Worm (Caenorhabditis elegans): ENCODE data around the gene D1086.5.

DNA sequence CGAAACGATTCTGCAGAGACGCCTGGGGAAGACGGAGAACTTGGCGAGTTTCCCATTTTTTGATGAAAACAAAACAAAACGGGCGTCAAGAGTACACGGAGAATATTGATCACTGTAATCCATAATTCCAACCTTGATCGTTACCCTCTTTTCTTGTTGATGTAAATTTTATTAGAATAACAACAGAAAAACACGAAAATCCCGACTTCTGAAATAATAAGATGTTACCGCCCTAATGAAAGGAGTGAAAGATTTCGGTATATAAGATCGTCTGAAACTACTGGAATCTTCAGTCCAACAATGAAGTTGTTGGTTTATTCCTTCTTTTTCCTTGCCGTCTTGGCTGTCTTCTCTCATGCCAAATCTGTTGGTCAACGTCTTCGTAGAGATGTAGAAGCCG, 13.8 kb upstream of the D1086.5 start, which contains the start of gene D1086.9:
- TF ChIP-seq ztf-23 (GFP tag; IDR thresholded peaks at IDR 0.05) (no peak), flt-1 (GFP tag; IDR thresholded peaks at IDR 0.05) (no peak), tab-1 (GFP tag; IDR thresholded peaks at IDR 0.05) (no peak), klf-2 (GFP tag; conservative IDR thresholded peaks at IDR 0.05) (no peak), ref-1 (GFP tag; conservative IDR thresholded peaks at IDR 0.05) (no peak), ztf-29 (GFP tag; IDR thresholded peaks at IDR 0.05) (no peak)

All from whole organism, midembryonic.